Fruit fly (Drosophila melanogaster) S2 (cell line): ENCODE measurements around the gene Awh.

ENCODE experiments used
- CG8478 ChIP-seq: fragments of >200 bp; optimal IDR thresholded peaks from 2 replicates; lab custom pipeline; 2018
- CTCF ChIP-seq, 2 experiments: fragments of >200 bp; optimal IDR thresholded peaks; 2 replicates each; lab custom pipeline; 2018

The Awh gene

dm6 chr3L:3856004-3856403 lies 10.0 kb downstream of the Awh start:
- TF ChIP-seq CG8478 (no peak), CTCF (optimal IDR thresholded peaks at IDR 0.05; lab: Kevin White, UChicago) (no peak)

DNA sequence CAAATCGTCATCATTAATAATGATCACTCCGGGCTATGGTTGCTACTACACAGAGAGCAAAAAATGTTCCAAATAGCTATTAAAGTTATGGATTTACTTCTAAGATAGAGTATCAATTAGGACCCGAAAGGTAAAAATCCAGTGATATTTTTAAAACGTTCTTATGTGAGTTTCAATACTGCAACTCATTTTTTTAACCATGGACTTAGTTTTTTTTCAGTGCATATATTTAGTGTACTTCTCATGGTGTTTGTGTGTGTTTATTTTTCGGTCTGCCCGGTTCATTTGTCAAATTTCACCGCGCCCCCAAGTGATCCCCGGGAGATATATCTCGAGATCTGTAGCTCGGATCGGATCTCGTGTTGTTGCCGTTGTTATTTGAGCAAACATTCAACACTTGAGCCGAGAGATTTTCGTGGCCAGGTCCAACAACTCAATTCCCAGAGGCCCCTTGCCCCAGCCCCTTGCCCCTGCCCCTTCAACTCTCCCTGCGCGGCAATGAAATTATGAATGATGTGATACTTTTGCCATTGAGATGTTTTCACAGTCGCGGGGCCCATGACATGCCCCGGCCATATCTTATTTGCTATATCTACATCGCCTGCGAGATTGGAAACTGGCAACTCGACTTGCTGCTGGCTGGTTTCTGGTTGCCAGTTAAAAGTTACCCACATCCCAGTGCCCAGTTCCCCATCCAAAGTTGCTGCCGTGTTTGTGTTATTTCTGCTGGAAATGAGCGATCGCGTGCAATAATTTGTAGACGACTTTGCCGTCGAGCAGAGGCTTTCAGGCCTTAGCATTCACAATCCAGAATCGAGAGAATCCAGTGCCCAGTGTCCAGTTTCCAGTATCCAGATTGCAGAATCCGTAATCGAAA lies 16.7 kb downstream of the Awh start:
- TF ChIP-seq CTCF (optimal IDR thresholded peaks at IDR 0.05; lab: Kevin White, UChicago) = no peak
- no peak for TF ChIP-seq CG8478

dm6 chr3L:3863462-3863861 lies 17.5 kb downstream of the Awh start:
- no peak for TF ChIP-seq CG8478
- no peak for TF ChIP-seq CTCF (optimal IDR thresholded peaks at IDR 0.05; lab: Kevin White, UChicago)

dm6 chr3L:3865290-3865891 lies 19.4 kb downstream of the Awh start:
- TF ChIP-seq CG8478 = no peak
- TF ChIP-seq CTCF (optimal IDR thresholded peaks at IDR 0.05; lab: Kevin White, UChicago) = no peak

DNA sequence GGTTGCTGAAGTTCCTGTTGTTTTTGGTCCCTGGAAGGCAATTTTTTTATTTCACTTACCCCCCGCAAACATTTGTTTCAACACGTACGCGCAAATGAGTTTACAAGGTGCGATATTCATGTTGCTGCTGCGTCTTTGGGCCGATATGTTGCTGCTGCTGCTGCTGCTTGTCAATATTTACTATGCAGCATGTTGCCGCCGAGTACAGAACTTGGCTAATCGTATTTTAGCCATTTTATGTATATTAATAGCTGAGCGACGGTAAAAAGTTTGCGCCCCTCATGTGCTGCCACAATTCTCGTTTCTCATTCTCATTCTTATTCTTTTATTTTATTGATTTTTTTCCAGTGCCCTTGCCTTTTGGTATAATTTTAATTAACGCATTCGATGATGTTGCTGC lies 20.4 kb downstream of the Awh start:
- TF ChIP-seq CTCF (optimal IDR thresholded peaks at IDR 0.05; lab: Kevin White, UChicago) (no peak), CG8478 (no peak)

DNA sequence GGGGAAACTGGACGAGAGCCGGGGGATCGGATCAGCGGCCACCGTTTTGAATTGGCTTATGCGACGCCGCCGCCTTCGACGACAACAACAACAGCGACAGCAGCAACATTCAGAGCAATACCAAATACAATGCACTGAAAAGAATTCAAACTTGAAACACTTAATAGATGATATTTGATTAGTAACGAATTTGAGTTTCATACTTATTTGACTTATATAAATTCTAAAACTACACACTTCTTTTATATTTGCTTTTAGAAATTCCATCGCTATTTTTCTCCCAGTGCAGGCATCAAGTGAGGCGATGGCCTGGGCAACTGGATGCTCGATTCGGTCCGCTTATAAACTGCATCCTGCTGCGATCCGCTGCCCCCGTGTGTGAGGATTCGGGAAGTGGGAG lies 22.0 kb downstream of the Awh start:
- TF ChIP-seq CTCF (optimal IDR thresholded peaks at IDR 0.05; lab: Kevin White, UChicago) = no peak
- TF ChIP-seq CG8478 = no peak

dm6 chr3L:3871284-3871683 lies 25.3 kb downstream of the Awh start:
- no peak for TF ChIP-seq CG8478
- no peak for TF ChIP-seq CTCF (optimal IDR thresholded peaks at IDR 0.05; lab: Kevin White, UChicago)

- TF ChIP-seq CG8478 (no peak), CTCF (optimal IDR thresholded peaks at IDR 0.05; lab: Kevin White, UChicago) (no peak)
These were observed 27.1 kb downstream of the Awh start for dm6 chr3L:3873094-3873493.

DNA sequence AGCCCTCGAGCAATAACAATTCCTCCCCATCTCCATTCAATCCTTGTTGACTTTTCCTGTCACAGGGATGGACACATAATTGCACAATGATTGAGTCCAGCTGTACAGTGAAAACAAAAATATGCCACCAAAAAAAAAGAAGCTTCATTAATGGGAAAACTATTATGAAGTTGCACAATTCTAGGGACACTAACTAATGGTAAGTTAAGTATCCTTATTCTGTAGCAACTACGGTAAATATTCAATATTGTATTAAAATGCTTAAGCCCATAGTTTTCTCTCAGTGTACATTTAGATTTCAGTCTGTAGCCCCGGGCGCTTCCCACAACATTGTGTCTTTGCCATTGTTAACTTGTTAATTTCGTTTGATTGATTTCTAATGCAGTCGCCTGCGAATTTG lies 29.0 kb downstream of the Awh start:
- TF ChIP-seq CG8478 (no peak), CTCF (optimal IDR thresholded peaks at IDR 0.05; lab: Kevin White, UChicago) (no peak)

DNA sequence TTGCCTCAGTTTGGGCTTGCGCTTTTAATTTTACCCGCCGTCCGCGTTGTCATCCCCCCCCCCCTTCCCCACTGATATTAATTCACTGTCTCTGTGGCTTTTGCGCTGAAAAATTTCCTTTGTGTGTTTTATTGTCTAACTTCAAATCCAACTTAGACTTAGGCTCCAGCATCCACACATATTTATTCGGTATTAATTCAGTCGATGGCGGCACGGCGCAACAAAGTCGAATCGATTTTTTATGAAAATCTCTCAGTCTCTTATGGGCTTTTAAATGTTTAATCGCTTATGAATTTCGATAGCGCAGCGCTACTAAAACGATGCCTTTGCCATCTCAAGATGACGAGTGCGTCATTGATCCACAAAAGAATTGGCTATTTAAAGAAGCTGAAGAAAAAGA lies 30.0 kb downstream of the Awh start:
- TF ChIP-seq CTCF (optimal IDR thresholded peaks at IDR 0.05; lab: Kevin White, UChicago) = no peak
- no peak for TF ChIP-seq CG8478

DNA sequence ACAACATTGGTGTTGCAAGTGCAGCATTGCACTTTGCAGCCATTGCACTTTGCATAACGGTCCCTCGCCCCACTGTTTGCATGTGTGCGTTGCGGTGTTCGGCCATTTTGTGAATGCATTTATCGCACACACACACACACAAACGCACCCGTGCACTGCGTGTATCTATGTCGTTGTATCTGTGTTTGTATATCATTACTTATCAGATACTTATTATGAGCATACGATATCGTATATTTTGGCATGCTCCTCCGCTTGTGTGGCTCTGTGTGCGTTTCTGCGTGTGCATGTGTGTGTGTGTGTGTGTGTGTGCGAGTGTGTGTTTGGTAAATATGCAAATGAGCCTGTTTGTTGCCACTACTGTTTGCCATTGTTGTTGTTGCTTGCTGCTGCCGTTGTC lies 30.9 kb downstream of the Awh start:
- TF ChIP-seq CTCF (optimal IDR thresholded peaks at IDR 0.05; lab: Kevin White, UChicago) (no peak), CG8478 (no peak)

DNA sequence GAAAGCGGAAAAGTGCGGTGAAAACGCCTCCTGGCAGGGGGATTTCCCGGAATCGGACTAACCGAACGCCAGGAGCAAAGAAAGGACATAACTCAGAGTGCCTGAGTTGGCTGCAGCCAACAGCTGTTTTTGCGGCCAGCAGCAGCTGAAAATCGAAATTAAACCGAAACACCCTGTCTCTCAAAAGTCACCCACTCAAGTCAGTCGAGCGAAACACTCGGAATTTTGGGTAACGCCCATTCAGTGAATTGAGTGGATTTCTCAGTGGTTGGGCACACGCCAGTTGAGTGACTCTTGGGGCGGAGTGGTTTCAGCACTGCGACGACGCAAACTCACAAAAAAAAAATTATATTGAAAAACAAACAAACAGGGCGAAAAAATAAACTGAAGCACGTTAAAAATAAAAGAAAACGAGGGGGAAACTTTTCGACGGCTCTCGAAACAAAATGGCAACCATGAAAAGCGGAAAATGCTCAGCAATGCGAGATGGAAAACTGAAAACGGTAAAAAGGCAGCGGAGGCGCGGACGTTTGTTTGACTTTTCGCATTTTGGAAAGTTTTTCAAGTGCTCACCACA lies 32.8 kb downstream of the Awh start:
- TF ChIP-seq CTCF (optimal IDR thresholded peaks at IDR 0.05; lab: Kevin White, UChicago) (no peak), CG8478 (no peak)

DNA sequence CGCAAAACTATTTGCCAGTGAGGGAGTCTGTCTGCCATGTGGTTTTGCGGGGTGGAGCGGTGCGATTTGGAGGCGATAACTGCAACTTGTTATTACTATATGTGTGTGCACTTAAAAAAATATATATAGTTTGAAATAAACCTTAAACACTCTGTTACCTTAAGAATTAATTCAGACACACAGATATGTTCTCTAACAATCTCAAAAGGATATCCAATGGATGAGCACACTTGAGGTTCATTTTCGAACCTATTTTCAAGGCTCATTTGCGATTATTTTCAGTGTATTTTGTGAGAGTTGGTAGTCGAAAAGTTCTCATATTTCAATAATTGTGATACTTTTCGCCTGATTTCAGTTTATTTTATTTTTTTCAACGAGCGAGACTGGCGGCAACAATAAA lies 36.0 kb downstream of the Awh start:
- TF ChIP-seq CG8478 = no peak

dm6 chr3L:3885933-3886332 lies 39.9 kb downstream of the Awh start:
- TF ChIP-seq CG8478 (no peak), CTCF (optimal IDR thresholded peaks at IDR 0.05; lab: Kevin White, UChicago) (peak; percentile 60 to 64)

DNA sequence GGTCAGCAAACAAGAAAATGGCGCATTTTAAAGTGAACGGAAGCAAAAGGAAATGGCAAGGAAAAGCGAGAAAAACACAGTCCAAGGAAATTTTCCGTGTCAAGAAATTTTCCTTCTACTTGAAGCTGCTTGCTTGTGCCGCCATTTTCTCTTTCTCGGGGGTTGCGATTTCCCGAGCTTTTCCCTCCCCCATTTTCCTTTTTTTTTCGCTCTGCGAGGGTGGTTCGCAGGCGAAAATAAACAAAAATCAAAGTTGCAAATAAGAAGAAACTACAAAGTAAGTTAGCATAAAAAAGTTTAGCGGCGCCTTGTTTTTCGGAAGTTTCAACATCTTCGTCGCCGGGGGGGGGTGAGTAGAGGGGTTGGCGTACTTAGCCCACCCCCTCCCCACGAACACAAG lies 41.4 kb downstream of the Awh start:
- TF ChIP-seq CG8478 (no peak), CTCF (optimal IDR thresholded peaks at IDR 0.05; lab: Kevin White, UChicago) (no peak)

dm6 chr3L:3890860-3891259 lies 44.9 kb downstream of the Awh start:
- no peak for TF ChIP-seq CTCF (optimal IDR thresholded peaks at IDR 0.05; lab: Kevin White, UChicago)
- TF ChIP-seq CG8478 = no peak
